Fruit fly (Drosophila melanogaster) Kc167 (cell line): Measurements from ENCODE around the gene CG15262.

Source experiments
- Myc ChIP-seq: fragments of >200 bp; optimal IDR thresholded peaks from 2 replicates; lab custom pipeline; 2017; ENCODE audit warnings: missing external identifiers
- h ChIP-seq: fragments of >200 bp; optimal IDR thresholded peaks from 3 replicates; lab custom pipeline; 2018; ENCODE audit warnings: missing external identifiers

DNA sequence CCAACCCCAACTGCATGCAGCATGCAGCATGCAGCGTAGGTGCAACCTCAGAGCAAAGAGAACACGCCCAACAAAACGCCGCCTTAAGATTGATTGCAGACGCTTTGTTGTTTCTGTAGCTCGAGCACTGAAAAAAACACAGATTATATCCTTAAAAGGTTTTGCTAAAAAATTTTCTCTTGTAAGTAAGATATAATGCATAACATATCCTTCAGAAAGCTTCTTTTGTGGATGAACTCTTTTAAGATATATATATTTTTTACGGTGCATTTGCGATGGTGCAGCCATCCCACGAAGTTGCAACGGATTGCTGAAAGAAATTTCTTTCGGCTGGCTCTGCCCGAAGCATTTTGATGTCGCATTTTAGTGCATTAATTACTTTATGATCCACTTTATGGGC lies 21.8 kb upstream of the CG15262 start:
- no peak for TF ChIP-seq h (lab: Kevin White, UChicago)
- TF ChIP-seq Myc (lab: Kevin White, UChicago), result no peak
